Fruit fly (Drosophila melanogaster) whole organism, prepupa: ENCODE data around the gene Ccdc114.

Source experiments
- Blimp-1 ChIP-seq: fragments of 200-800 bp; sonication (Bioruptor generic); optimal IDR thresholded peaks from 3 replicates; lab custom pipeline; 2017; ENCODE audit warnings: missing biosample characterization, missing genetic modification characterization, mild to moderate bottlenecking, moderate library complexity, missing genetic modification reagents
- CG10631 ChIP-seq: fragments of 200-800 bp; sonication (Bioruptor generic); optimal IDR thresholded peaks from 2 replicates; lab custom pipeline; 2016; ENCODE audit warnings: missing biosample characterization, missing genetic modification characterization
- CG10669 ChIP-seq: fragments of 200-800 bp; sonication (Bioruptor generic); optimal IDR thresholded peaks from 3 replicates; lab custom pipeline; 2018; ENCODE audit warnings: missing biosample characterization, mild to moderate bottlenecking, missing genetic modification characterization, moderate library complexity
- CG11294 ChIP-seq: fragments of 200-800 bp; sonication (Bioruptor generic); IDR thresholded peaks from 2 replicates; pipeline ENCODE4 v1.3.6; 2022; ENCODE audit warnings: missing biosample characterization, missing genetic modification characterization
- CG11762 ChIP-seq: fragments of 200-800 bp; sonication (Bioruptor generic); optimal IDR thresholded peaks from 3 replicates; lab custom pipeline; 2016; ENCODE audit warnings: missing biosample characterization, missing genetic modification characterization; ENCODE audit not compliant: insufficient read depth
- CG1621 ChIP-seq: fragments of 200-800 bp; sonication (Bioruptor generic); optimal IDR thresholded peaks from 3 replicates; lab custom pipeline; 2018; ENCODE audit warnings: missing biosample characterization, mild to moderate bottlenecking, missing genetic modification characterization
- CG16779 ChIP-seq: fragments of 200-800 bp; sonication (Bioruptor generic); optimal IDR thresholded peaks from 3 replicates; lab custom pipeline; 2017; ENCODE audit warnings: missing biosample characterization, mild to moderate bottlenecking, missing genetic modification characterization
- CG3919 ChIP-seq: fragments of 200-800 bp; sonication (Bioruptor generic); optimal IDR thresholded peaks from 3 replicates; lab custom pipeline; 2016; ENCODE audit warnings: missing biosample characterization, missing genetic modification characterization
- CG4318 ChIP-seq: fragments of 200-800 bp; sonication (Bioruptor generic); optimal IDR thresholded peaks from 3 replicates; lab custom pipeline; 2017; ENCODE audit warnings: missing biosample characterization, mild to moderate bottlenecking, missing genetic modification characterization
- CG6276 ChIP-seq: fragments of 200-800 bp; sonication (Bioruptor generic); optimal IDR thresholded peaks from 2 replicates; lab custom pipeline; 2017; ENCODE audit warnings: missing biosample characterization, mild to moderate bottlenecking, missing genetic modification characterization
- CG6792 ChIP-seq: fragments of 200-800 bp; sonication (Bioruptor generic); optimal IDR thresholded peaks from 3 replicates; lab custom pipeline; 2016; ENCODE audit warnings: missing biosample characterization, missing genetic modification characterization
- CG6854 ChIP-seq: fragments of 200-800 bp; sonication (Bioruptor generic); optimal IDR thresholded peaks from 2 replicates; lab custom pipeline; 2017; ENCODE audit warnings: missing biosample characterization, mild to moderate bottlenecking, missing genetic modification characterization
- CG7368 ChIP-seq: fragments of 200-800 bp; sonication (Bioruptor generic); optimal IDR thresholded peaks from 3 replicates; lab custom pipeline; 2016; ENCODE audit warnings: missing biosample characterization, missing genetic modification characterization
- CG8319 ChIP-seq: fragments of 200-800 bp; sonication (Bioruptor generic); optimal IDR thresholded peaks from 3 replicates; lab custom pipeline; 2016; ENCODE audit warnings: missing biosample characterization, missing genetic modification characterization
- Eip78C ChIP-seq: fragments of 200-800 bp; sonication (Bioruptor generic); peaks from one replicate; lab custom pipeline; 2016; ENCODE audit warnings: missing biosample characterization, missing genetic modification characterization
- Gug ChIP-seq: fragments of 200-800 bp; sonication (Bioruptor generic); IDR thresholded peaks from 2 replicates; pipeline ENCODE4 v1.3.6; 2022; ENCODE audit warnings: missing biosample characterization, missing genetic modification characterization
- Hr38 ChIP-seq: sonication (Bioruptor generic); optimal IDR thresholded peaks from 2 replicates; lab custom pipeline; 2016; ENCODE audit warnings: missing biosample characterization, missing genetic modification characterization
- Hr4 ChIP-seq: fragments of 200-800 bp; sonication (Bioruptor generic); optimal IDR thresholded peaks from 3 replicates; lab custom pipeline; 2016; ENCODE audit warnings: missing biosample characterization, missing genetic modification characterization
- Met ChIP-seq: fragments of 200-800 bp; sonication (Bioruptor generic); optimal IDR thresholded peaks from 3 replicates; lab custom pipeline; 2016; ENCODE audit warnings: missing biosample characterization, missing genetic modification characterization
- OdsH ChIP-seq: fragments of 200-800 bp; sonication (Bioruptor generic); optimal IDR thresholded peaks from 3 replicates; lab custom pipeline; 2016; ENCODE audit warnings: missing biosample characterization, missing genetic modification characterization
- achi ChIP-seq: fragments of 200-800 bp; sonication (Bioruptor generic); optimal IDR thresholded peaks from 3 replicates; lab custom pipeline; 2016; ENCODE audit warnings: missing biosample characterization, missing genetic modification characterization
- cyc ChIP-seq: fragments of 200-800 bp; sonication (Bioruptor generic); optimal IDR thresholded peaks from 3 replicates; lab custom pipeline; 2016; ENCODE audit warnings: missing biosample characterization, missing genetic modification characterization
- dac ChIP-seq: fragments of 200-800 bp; sonication (Bioruptor generic); optimal IDR thresholded peaks from 2 replicates; lab custom pipeline; 2017; ENCODE audit warnings: missing biosample characterization, mild to moderate bottlenecking, missing genetic modification characterization
- dsx ChIP-seq: fragments of 200-800 bp; optimal IDR thresholded peaks from 3 replicates; lab custom pipeline; 2019; ENCODE audit warnings: missing biosample characterization, mild to moderate bottlenecking, missing genetic modification characterization, moderate library complexity; ENCODE audit not compliant: poor library complexity, severe bottlenecking
- eg ChIP-seq: fragments of 200-800 bp; sonication (Bioruptor generic); IDR thresholded peaks from 3 replicates; pipeline ENCODE4 v1.3.6; 2022; ENCODE audit warnings: missing biosample characterization, missing genetic modification characterization
- salr ChIP-seq, 2 experiments: fragments of 200-800 bp; sonication (Bioruptor generic); optimal IDR thresholded peaks; 3 replicates each; lab custom pipeline; 2016 to 2018; ENCODE audit warnings: missing biosample characterization in 2 of 2, missing genetic modification characterization in 2 of 2, mild to moderate bottlenecking in 1 of 2
- spab ChIP-seq: fragments of 200-800 bp; sonication (Bioruptor generic); optimal IDR thresholded peaks from 2 replicates; lab custom pipeline; 2017; ENCODE audit warnings: missing biosample characterization, mild to moderate bottlenecking, missing genetic modification characterization, missing genetic modification reagents
- ss ChIP-seq, 2 experiments: fragments of 200-800 bp; sonication (Bioruptor generic); optimal IDR thresholded peaks; 2 replicates in 1 of 2; 3 replicates in 1 of 2; lab custom pipeline; 2017 to 2018; ENCODE audit warnings: mild to moderate bottlenecking in 2 of 2, missing biosample characterization in 2 of 2, missing genetic modification characterization in 2 of 2, moderate library complexity in 1 of 2
- vri ChIP-seq: fragments of 200-800 bp; sonication (Bioruptor generic); optimal IDR thresholded peaks from 3 replicates; lab custom pipeline; 2016; ENCODE audit warnings: missing biosample characterization, mild to moderate bottlenecking, missing genetic modification characterization

The Ccdc114 gene

dm6 chr3R:16624750-16625549 is 433 bp upstream of the Ccdc114 start, which contains the start of gene Fas1:
Gene Fas1 (plus strand): TSS chr3R:16625238.
- TF ChIP-seq Hr38 (GFP tag; lab: Kevin White, UChicago) (no peak), CG3919 (GFP tag; lab: Kevin White, UChicago) (peak; percentile 13), Eip78C (GFP tag; lab: Kevin White, UChicago) (peak; percentile 50), CG7368 (GFP tag; lab: Kevin White, UChicago) (no peak), spab (no peak), CG6854 (GFP tag; lab: Kevin White, UChicago) (peak; percentile 38), Hr4 (GFP tag; lab: Kevin White, UChicago) (peak; percentile 15)

dm6 chr3R:16620478-16620877 is 4.0 kb downstream of the Ccdc114 start, which contains the start of gene CG14893:
Gene CG14893 (plus strand): TSS chr3R:16620778.
- TF ChIP-seq Hr4 (GFP tag; lab: Kevin White, UChicago) = no peak
- TF ChIP-seq CG10669 (GFP tag; lab: Kevin White, UChicago) = no peak
- no peak for TF ChIP-seq eg (GFP tag; lab: Robert Waterston, UW)
- no peak for TF ChIP-seq CG16779 (tag; lab: Kevin White, UChicago)

dm6 chr3R:16617650-16618049 is 6.9 kb downstream of the Ccdc114 start, which contains the start of gene CG17560:
Gene CG17560 (plus strand): TSS chr3R:16617950.
- TF ChIP-seq CG10631 (GFP tag; lab: Kevin White, UChicago) (no peak), CG7368 (GFP tag; lab: Kevin White, UChicago) (no peak), dac (no peak), OdsH (GFP tag; lab: Kevin White, UChicago) (no peak), CG11762 (GFP tag; lab: Kevin White, UChicago) (no peak), CG4318 (GFP tag; lab: Kevin White, UChicago) (no peak), eg (GFP tag; lab: Robert Waterston, UW) (no peak), CG6792 (GFP tag; lab: Kevin White, UChicago) (no peak), Blimp-1 (GFP tag; lab: Kevin White, UChicago) (no peak)

dm6 chr3R:16615009-16615408 is 9.5 kb downstream of the Ccdc114 start, which contains the start of gene CG17562:
Gene CG17562 (plus strand): TSS chr3R:16615309.
- TF ChIP-seq eg (GFP tag; lab: Robert Waterston, UW) (no peak), vri (GFP tag; lab: Kevin White, UChicago) (no peak), CG11294 (no peak), CG16779 (tag; lab: Kevin White, UChicago) (no peak), Eip78C (GFP tag; lab: Kevin White, UChicago) (no peak), CG1621 (tag; lab: Kevin White, UChicago) (no peak), achi (GFP tag; lab: Kevin White, UChicago) (no peak), ss (GFP tag; optimal IDR thresholded peaks at IDR 0.05; lab: Kevin White, UChicago) (no peak), Gug (GFP tag; lab: Robert Waterston, UW) (no peak), CG6854 (GFP tag; lab: Kevin White, UChicago) (no peak), CG8319 (GFP tag; lab: Kevin White, UChicago) (no peak), CG10669 (GFP tag; lab: Kevin White, UChicago) (no peak), CG6792 (GFP tag; lab: Kevin White, UChicago) (no peak), CG11762 (GFP tag; lab: Kevin White, UChicago) (no peak), Blimp-1 (GFP tag; lab: Kevin White, UChicago) (no peak), salr (GFP tag; optimal IDR thresholded peaks at IDR 0.05; lab: Kevin White, UChicago) (no peak), CG3919 (GFP tag; lab: Kevin White, UChicago) (no peak), Met (no peak), cyc (GFP tag; lab: Kevin White, UChicago) (no peak)

DNA sequence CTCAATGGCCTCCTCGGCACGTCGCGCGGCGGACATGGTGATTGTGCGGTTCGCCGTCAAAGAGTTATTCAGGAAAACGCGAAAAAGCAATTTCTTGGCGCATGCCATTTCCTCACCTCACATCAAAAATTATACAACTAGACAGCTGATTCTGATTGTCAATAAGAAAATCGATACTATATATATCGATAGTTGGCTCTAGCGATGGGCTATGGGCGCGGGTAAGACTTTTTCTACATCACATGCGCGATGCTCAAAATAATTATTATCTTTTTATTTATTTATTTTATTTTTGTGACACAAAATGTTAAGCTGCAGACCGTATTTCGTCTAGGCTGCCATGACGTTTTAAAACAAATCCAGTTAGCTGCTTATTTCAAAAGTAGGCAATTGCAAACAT is 10.3 kb downstream of the Ccdc114 start, which contains the start of gene CG10340:
TSS of gene CG10340 (minus strand) at position 151 of the 400 bp plus-strand sequence.
- TF ChIP-seq dsx (GFP tag; lab: Kevin White, UChicago) = no peak
- TF ChIP-seq CG6854 (GFP tag; lab: Kevin White, UChicago) = no peak
- TF ChIP-seq CG6792 (GFP tag; lab: Kevin White, UChicago) = no peak
- TF ChIP-seq achi (GFP tag; lab: Kevin White, UChicago) = peak; percentile 40
- TF ChIP-seq CG6276 (GFP tag; lab: Kevin White, UChicago) = no peak
- TF ChIP-seq CG11294 = no peak
